Worm (Caenorhabditis elegans) whole organism, late embryonic: Measurements from ENCODE around the gene T14B1.1.

Experiments used
- C38D4.7 ChIP-seq: fragments of 200-800 bp; sonication (Bioruptor generic); optimal IDR thresholded peaks from 2 replicates; lab custom pipeline; 2018; ENCODE audit warnings: mild to moderate bottlenecking, missing genetic modification characterization, moderate library complexity, missing compliant biosample characterization
- F13H6.1 ChIP-seq: sonication (generic microtip); optimal IDR thresholded peaks from 2 replicates; lab custom pipeline; 2016; ENCODE audit warnings: missing genetic modification characterization, missing compliant biosample characterization
- T23F11.4 ChIP-seq: fragments of 200-800 bp; sonication (Bioruptor generic); optimal IDR thresholded peaks from 2 replicates; lab custom pipeline; 2018; ENCODE audit warnings: mild to moderate bottlenecking, missing genetic modification characterization, missing compliant biosample characterization
- ahr-1 ChIP-seq: sonication (generic microtip); optimal IDR thresholded peaks from 2 replicates; lab custom pipeline; 2016; ENCODE audit warnings: missing genetic modification characterization, missing compliant biosample characterization
- ama-1 ChIP-seq: fragments of 150-350 bp; optimal IDR thresholded peaks from 2 replicates; lab custom pipeline; 2014
- ceh-22 ChIP-seq: sonication (generic microtip); optimal IDR thresholded peaks from 2 replicates; lab custom pipeline; 2017; ENCODE audit warnings: missing biosample characterization, missing genetic modification characterization
- ceh-24 ChIP-seq: sonication (generic microtip); optimal IDR thresholded peaks from 2 replicates; lab custom pipeline; 2016; ENCODE audit warnings: mild to moderate bottlenecking, missing genetic modification characterization, missing compliant biosample characterization
- ceh-30 ChIP-seq: fragments of 150-350 bp; optimal IDR thresholded peaks from 2 replicates; lab custom pipeline; 2014; ENCODE audit warnings: missing biosample characterization, missing genetic modification characterization
- ceh-31 ChIP-seq: sonication (generic microtip); optimal IDR thresholded peaks from 2 replicates; lab custom pipeline; 2016; ENCODE audit warnings: missing genetic modification characterization, missing compliant biosample characterization
- ceh-45 ChIP-seq: fragments of 200-800 bp; sonication (Bioruptor generic); IDR thresholded peaks from 2 replicates; pipeline ENCODE4 v1.3.6; 2022; ENCODE audit warnings: missing genetic modification reagents, missing genetic modification characterization, missing compliant biosample characterization
- ceh-48 ChIP-seq: sonication (generic microtip); optimal IDR thresholded peaks from 2 replicates; lab custom pipeline; 2016; ENCODE audit warnings: missing genetic modification characterization, inconsistent platforms, missing compliant biosample characterization
- ceh-9 ChIP-seq: sonication (generic microtip); optimal IDR thresholded peaks from 2 replicates; lab custom pipeline; 2016; ENCODE audit warnings: mild to moderate bottlenecking, missing genetic modification characterization, inconsistent platforms, missing compliant biosample characterization
- che-1 ChIP-seq: sonication (generic microtip); optimal IDR thresholded peaks from 2 replicates; lab custom pipeline; 2016; ENCODE audit warnings: mild to moderate bottlenecking, missing genetic modification characterization, missing compliant biosample characterization
- dmd-4 ChIP-seq: sonication (generic microtip); optimal IDR thresholded peaks from 2 replicates; lab custom pipeline; 2016; ENCODE audit warnings: borderline replicate concordance, missing genetic modification characterization, missing compliant biosample characterization
- dve-1 ChIP-seq: sonication (generic microtip); optimal IDR thresholded peaks from 2 replicates; lab custom pipeline; 2017; ENCODE audit warnings: antibody characterized with exemption, mild to moderate bottlenecking, missing genetic modification characterization, missing compliant biosample characterization
- elt-4 ChIP-seq: sonication (generic microtip); optimal IDR thresholded peaks from 2 replicates; lab custom pipeline; 2016; ENCODE audit warnings: missing genetic modification characterization, missing compliant biosample characterization
- eyg-1 ChIP-seq: sonication (generic microtip); optimal IDR thresholded peaks from 2 replicates; lab custom pipeline; 2016; ENCODE audit warnings: missing genotype, missing genetic modification characterization, missing compliant biosample characterization
- fkh-10 ChIP-seq: fragments of 150-350 bp; optimal IDR thresholded peaks from 2 replicates; lab custom pipeline; 2014; ENCODE audit warnings: missing biosample characterization, missing genetic modification reagents, missing genetic modification characterization
- gmeb-2 ChIP-seq: sonication (generic microtip); optimal IDR thresholded peaks from 2 replicates; lab custom pipeline; 2016; ENCODE audit warnings: missing genetic modification characterization, inconsistent platforms, missing compliant biosample characterization
- hlh-13 ChIP-seq: fragments of 200-800 bp; sonication (Bioruptor generic); optimal IDR thresholded peaks from 2 replicates; lab custom pipeline; 2018; ENCODE audit warnings: mild to moderate bottlenecking, missing genetic modification characterization, missing compliant biosample characterization
- hlh-6 ChIP-seq: sonication (generic microtip); optimal IDR thresholded peaks from 2 replicates; lab custom pipeline; 2016; ENCODE audit warnings: missing genotype, missing genetic modification characterization, missing compliant biosample characterization
- lin-11 ChIP-seq: fragments of 200-800 bp; sonication (Bioruptor generic); optimal IDR thresholded peaks from 2 replicates; lab custom pipeline; 2018; ENCODE audit warnings: mild to moderate bottlenecking, missing genetic modification characterization, missing compliant biosample characterization
- madf-2 ChIP-seq: sonication (generic microtip); optimal IDR thresholded peaks from 2 replicates; lab custom pipeline; 2017; ENCODE audit warnings: missing genetic modification characterization, missing compliant biosample characterization
- nhr-11 ChIP-seq: fragments of 150-350 bp; optimal IDR thresholded peaks from 2 replicates; lab custom pipeline; 2014; ENCODE audit warnings: missing biosample characterization, missing genetic modification characterization
- npax-4 ChIP-seq: sonication (generic microtip); optimal IDR thresholded peaks from 2 replicates; lab custom pipeline; 2016; ENCODE audit warnings: missing genetic modification characterization, missing compliant biosample characterization
- odd-2 ChIP-seq: sonication (generic microtip); optimal IDR thresholded peaks from 2 replicates; lab custom pipeline; 2017; ENCODE audit warnings: antibody characterized with exemption, mild to moderate bottlenecking, missing genetic modification characterization, missing compliant biosample characterization
- pag-3 ChIP-seq: sonication (generic microtip); optimal IDR thresholded peaks from 2 replicates; lab custom pipeline; 2016; ENCODE audit warnings: missing compliant biosample characterization, missing genetic modification characterization, borderline replicate concordance
- pat-9 ChIP-seq: fragments of 200-800 bp; sonication (Bioruptor generic); optimal IDR thresholded peaks from 2 replicates; lab custom pipeline; 2018; ENCODE audit warnings: mild to moderate bottlenecking, missing genetic modification characterization, moderate library complexity, missing compliant biosample characterization
- pha-4 ChIP-seq: fragments of 150-350 bp; optimal IDR thresholded peaks from 2 replicates; lab custom pipeline; 2018; ENCODE audit warnings: missing biosample characterization, missing genetic modification reagents, missing genetic modification characterization
- pqm-1 ChIP-seq: sonication (generic microtip); optimal IDR thresholded peaks from 2 replicates; lab custom pipeline; 2016; ENCODE audit warnings: missing genetic modification characterization, missing compliant biosample characterization
- pros-1 ChIP-seq: fragments of 150-350 bp; optimal IDR thresholded peaks from 2 replicates; lab custom pipeline; 2014; ENCODE audit warnings: missing biosample characterization, missing genetic modification reagents, missing genetic modification characterization
- sox-4 ChIP-seq: sonication (generic microtip); optimal IDR thresholded peaks from 2 replicates; lab custom pipeline; 2017; ENCODE audit warnings: mild to moderate bottlenecking, missing genetic modification characterization, inconsistent platforms, missing compliant biosample characterization
- ttx-3 ChIP-seq: sonication (generic microtip); optimal IDR thresholded peaks from 2 replicates; lab custom pipeline; 2016; ENCODE audit warnings: missing genetic modification reagents, missing genetic modification characterization, missing compliant biosample characterization
- unc-3 ChIP-seq, 2 experiments: fragments of 200-800 bp in 1 of 2; sonication (Bioruptor generic) in 1 of 2; sonication (generic microtip) in 1 of 2; conservative IDR thresholded peaks in 1 of 2; optimal IDR thresholded peaks in 1 of 2; 2 replicates each; pipeline versions ENCODE4 v1.3.6 to Lab custom; 2016 to 2022; ENCODE audit warnings: missing compliant biosample characterization in 2 of 2, missing genetic modification characterization in 2 of 2, missing genetic modification reagents in 1 of 2
- unc-42 ChIP-seq: sonication (generic microtip); optimal IDR thresholded peaks from 2 replicates; lab custom pipeline; 2016; ENCODE audit warnings: missing genotype, missing genetic modification characterization, missing compliant biosample characterization

The T14B1.1 gene

ce11 chrX:9717265-9717664 lies 48.7 kb upstream of the T14B1.1 start, which contains the start of gene him-4:
TSS of gene him-4 (plus strand) at chrX:9717565.
- TF ChIP-seq nhr-11 (tag; lab: Kevin White, UChicago) (no peak), sox-4 (tag; lab: Kevin White, UChicago) (no peak), ama-1 (lab: Kevin White, UChicago) (no peak), che-1 (no peak), F13H6.1 (tag; lab: Kevin White, UChicago) (no peak), gmeb-2 (tag; lab: Kevin White, UChicago) (no peak), madf-2 (no peak), ceh-45 (GFP tag; lab: Robert Waterston, UW) (no peak), hlh-13 (GFP tag; lab: Kevin White, UChicago) (no peak), ceh-24 (tag; lab: Kevin White, UChicago) (no peak), eyg-1 (tag; lab: Kevin White, UChicago) (no peak), ceh-9 (tag; lab: Kevin White, UChicago) (no peak), ceh-30 (tag; lab: Kevin White, UChicago) (no peak), ceh-48 (tag; lab: Kevin White, UChicago) (no peak), ceh-31 (tag; lab: Kevin White, UChicago) (no peak), pha-4 (tag; lab: Kevin White, UChicago) (no peak), unc-3 (GFP tag; conservative IDR thresholded peaks at IDR 0.05; lab: Robert Waterston, UW) (no peak), unc-3 (tag; optimal IDR thresholded peaks at IDR 0.05; lab: Kevin White, UChicago) (no peak), elt-4 (tag; lab: Kevin White, UChicago) (no peak)

- no peak for TF ChIP-seq pag-3 (tag; lab: Kevin White, UChicago)
- no peak for TF ChIP-seq ceh-24 (tag; lab: Kevin White, UChicago)
- TF ChIP-seq odd-2 = no peak
- TF ChIP-seq C38D4.7 (GFP tag; lab: Kevin White, UChicago) = no peak
- no peak for TF ChIP-seq pqm-1
- no peak for TF ChIP-seq ceh-30 (tag; lab: Kevin White, UChicago)
- no peak for TF ChIP-seq sox-4 (tag; lab: Kevin White, UChicago)
- no peak for TF ChIP-seq F13H6.1 (tag; lab: Kevin White, UChicago)
- no peak for TF ChIP-seq ceh-22
- TF ChIP-seq, all 69 proteins: peak for 0
These were observed 45.1 kb upstream of the T14B1.1 start, which contains the start of gene F15G9.2 for ce11 chrX:9713613-9714012. TSS of gene F15G9.2 (minus strand) at chrX:9713713.

- TF ChIP-seq unc-42 (tag; lab: Kevin White, UChicago) (no peak), hlh-6 (tag; lab: Kevin White, UChicago) (no peak), ceh-48 (tag; lab: Kevin White, UChicago) (no peak), lin-11 (tag; lab: Kevin White, UChicago) (no peak), pros-1 (tag; lab: Kevin White, UChicago) (no peak), pat-9 (tag; lab: Kevin White, UChicago) (no peak), dmd-4 (tag; lab: Kevin White, UChicago) (no peak), ahr-1 (tag; lab: Kevin White, UChicago) (no peak), eyg-1 (tag; lab: Kevin White, UChicago) (no peak), ttx-3 (tag; lab: Kevin White, UChicago) (no peak), elt-4 (tag; lab: Kevin White, UChicago) (no peak), dve-1 (no peak), fkh-10 (GFP tag; lab: Kevin White, UChicago) (no peak), npax-4 (no peak), nhr-11 (tag; lab: Kevin White, UChicago) (no peak), T23F11.4 (GFP tag; lab: Kevin White, UChicago) (no peak)
These were observed 40.9 kb upstream of the T14B1.1 start, which contains the start of gene F15G9.6 for ce11 chrX:9709462-9709861. TSS of gene F15G9.6 (plus strand) at chrX:9709762.

ce11 chrX:9706084-9706483 lies 37.6 kb upstream of the T14B1.1 start, which contains the start of gene F15G9.1:
TSS of gene F15G9.1 (plus strand) at chrX:9706384.
- TF ChIP-seq pqm-1 (no peak), che-1 (no peak), ceh-30 (tag; lab: Kevin White, UChicago) (no peak)
